Fruit fly (Drosophila melanogaster) whole organism, prepupa: ENCODE measurements around the gene ppk30.

Experiments used
- Blimp-1 ChIP-seq: fragments of 200-800 bp; sonication (Bioruptor generic); optimal IDR thresholded peaks from 3 replicates; lab custom pipeline; 2017; ENCODE audit warnings: missing biosample characterization, missing genetic modification characterization, mild to moderate bottlenecking, moderate library complexity, missing genetic modification reagents
- CG11294 ChIP-seq: fragments of 200-800 bp; sonication (Bioruptor generic); IDR thresholded peaks from 2 replicates; pipeline ENCODE4 v1.3.6; 2022; ENCODE audit warnings: missing biosample characterization, missing genetic modification characterization
- CG11902 ChIP-seq: fragments of 200-800 bp; sonication (Bioruptor generic); optimal IDR thresholded peaks from 3 replicates; lab custom pipeline; 2016; ENCODE audit warnings: missing biosample characterization, missing genetic modification characterization
- CG15336 ChIP-seq: fragments of 200-800 bp; sonication (Bioruptor generic); IDR thresholded peaks from 2 replicates; pipeline ENCODE4 v1.3.6; 2022; ENCODE audit warnings: missing biosample characterization, missing genetic modification characterization
- CG16779 ChIP-seq: fragments of 200-800 bp; sonication (Bioruptor generic); optimal IDR thresholded peaks from 3 replicates; lab custom pipeline; 2017; ENCODE audit warnings: missing biosample characterization, mild to moderate bottlenecking, missing genetic modification characterization
- CG3032 ChIP-seq: fragments of 200-800 bp; optimal IDR thresholded peaks from 2 replicates; lab custom pipeline; 2019; ENCODE audit warnings: missing biosample characterization, mild to moderate bottlenecking, missing genetic modification characterization, moderate library complexity
- CG31627 ChIP-seq: fragments of 200-800 bp; sonication (Bioruptor generic); optimal IDR thresholded peaks from 3 replicates; lab custom pipeline; 2016; ENCODE audit warnings: missing biosample characterization, missing genetic modification characterization
- CG32006 ChIP-seq: fragments of 200-800 bp; sonication (Bioruptor generic); optimal IDR thresholded peaks from 3 replicates; lab custom pipeline; 2017; ENCODE audit warnings: missing biosample characterization, mild to moderate bottlenecking, missing genetic modification characterization
- CG3919 ChIP-seq: fragments of 200-800 bp; sonication (Bioruptor generic); optimal IDR thresholded peaks from 3 replicates; lab custom pipeline; 2016; ENCODE audit warnings: missing biosample characterization, missing genetic modification characterization
- CG4318 ChIP-seq: fragments of 200-800 bp; sonication (Bioruptor generic); optimal IDR thresholded peaks from 3 replicates; lab custom pipeline; 2017; ENCODE audit warnings: missing biosample characterization, mild to moderate bottlenecking, missing genetic modification characterization
- CG7368 ChIP-seq: fragments of 200-800 bp; sonication (Bioruptor generic); optimal IDR thresholded peaks from 3 replicates; lab custom pipeline; 2016; ENCODE audit warnings: missing biosample characterization, missing genetic modification characterization
- CG8119 ChIP-seq: fragments of 200-800 bp; sonication (Bioruptor generic); IDR thresholded peaks from 3 replicates; pipeline ENCODE4 v1.3.6; 2022; ENCODE audit warnings: missing biosample characterization, missing genetic modification characterization
- CG8319 ChIP-seq: fragments of 200-800 bp; sonication (Bioruptor generic); optimal IDR thresholded peaks from 3 replicates; lab custom pipeline; 2016; ENCODE audit warnings: missing biosample characterization, missing genetic modification characterization
- CG8632 ChIP-seq: fragments of 200-800 bp; sonication (Bioruptor generic); optimal IDR thresholded peaks from 3 replicates; lab custom pipeline; 2016; ENCODE audit warnings: missing biosample characterization, missing genetic modification characterization
- CG9139 ChIP-seq: fragments of 200-800 bp; sonication (Bioruptor generic); optimal IDR thresholded peaks from 3 replicates; lab custom pipeline; 2017; ENCODE audit warnings: missing biosample characterization, mild to moderate bottlenecking, missing genetic modification characterization
- Eip78C ChIP-seq: fragments of 200-800 bp; sonication (Bioruptor generic); peaks from one replicate; lab custom pipeline; 2016; ENCODE audit warnings: missing biosample characterization, missing genetic modification characterization
- Ets96B ChIP-seq: fragments of 200-800 bp; optimal IDR thresholded peaks from 2 replicates; lab custom pipeline; 2019; ENCODE audit warnings: missing biosample characterization, mild to moderate bottlenecking, missing genetic modification characterization, moderate library complexity
- Gug ChIP-seq: fragments of 200-800 bp; sonication (Bioruptor generic); IDR thresholded peaks from 2 replicates; pipeline ENCODE4 v1.3.6; 2022; ENCODE audit warnings: missing biosample characterization, missing genetic modification characterization
- Hr38 ChIP-seq: sonication (Bioruptor generic); optimal IDR thresholded peaks from 2 replicates; lab custom pipeline; 2016; ENCODE audit warnings: missing biosample characterization, missing genetic modification characterization
- Hr39 ChIP-seq: fragments of 200-800 bp; sonication (Bioruptor generic); optimal IDR thresholded peaks from 2 replicates; lab custom pipeline; 2016; ENCODE audit warnings: missing biosample characterization, missing genetic modification characterization
- Met ChIP-seq: fragments of 200-800 bp; sonication (Bioruptor generic); optimal IDR thresholded peaks from 3 replicates; lab custom pipeline; 2016; ENCODE audit warnings: missing biosample characterization, missing genetic modification characterization
- OdsH ChIP-seq: fragments of 200-800 bp; sonication (Bioruptor generic); optimal IDR thresholded peaks from 3 replicates; lab custom pipeline; 2016; ENCODE audit warnings: missing biosample characterization, missing genetic modification characterization
- Smox ChIP-seq: fragments of 200-800 bp; sonication (Bioruptor generic); optimal IDR thresholded peaks from 3 replicates; lab custom pipeline; 2016; ENCODE audit warnings: missing biosample characterization, missing genetic modification characterization
- Sox102F ChIP-seq: fragments of 200-800 bp; sonication (Bioruptor generic); optimal IDR thresholded peaks from 2 replicates; lab custom pipeline; 2016; ENCODE audit warnings: missing biosample characterization, mild to moderate bottlenecking, missing genetic modification characterization
- Sox14 ChIP-seq: fragments of 200-800 bp; sonication (Bioruptor generic); optimal IDR thresholded peaks from 3 replicates; lab custom pipeline; 2016; ENCODE audit warnings: missing biosample characterization, missing genetic modification characterization
- Sox15 ChIP-seq: fragments of 200-800 bp; sonication (Bioruptor generic); optimal IDR thresholded peaks from 3 replicates; lab custom pipeline; 2016; ENCODE audit warnings: missing biosample characterization, missing genetic modification characterization
- acj6 ChIP-seq: fragments of 200-800 bp; sonication (Bioruptor generic); optimal IDR thresholded peaks from 3 replicates; lab custom pipeline; 2016; ENCODE audit warnings: missing biosample characterization, missing genetic modification characterization
- cyc ChIP-seq: fragments of 200-800 bp; sonication (Bioruptor generic); optimal IDR thresholded peaks from 3 replicates; lab custom pipeline; 2016; ENCODE audit warnings: missing biosample characterization, missing genetic modification characterization
- dsx ChIP-seq: fragments of 200-800 bp; optimal IDR thresholded peaks from 3 replicates; lab custom pipeline; 2019; ENCODE audit warnings: missing biosample characterization, mild to moderate bottlenecking, missing genetic modification characterization, moderate library complexity; ENCODE audit not compliant: poor library complexity, severe bottlenecking
- eg ChIP-seq: fragments of 200-800 bp; sonication (Bioruptor generic); IDR thresholded peaks from 3 replicates; pipeline ENCODE4 v1.3.6; 2022; ENCODE audit warnings: missing biosample characterization, missing genetic modification characterization
- esn ChIP-seq: fragments of 200-800 bp; sonication (Bioruptor generic); optimal IDR thresholded peaks from 2 replicates; lab custom pipeline; 2016; ENCODE audit warnings: missing biosample characterization, mild to moderate bottlenecking, missing genetic modification characterization, moderate library complexity
- fd59A ChIP-seq: fragments of 200-800 bp; sonication (Bioruptor generic); optimal IDR thresholded peaks from 2 replicates; lab custom pipeline; 2017; ENCODE audit warnings: missing biosample characterization, mild to moderate bottlenecking, missing genetic modification characterization, missing genetic modification reagents
- fkh ChIP-seq: fragments of 200-800 bp; sonication (Bioruptor generic); optimal IDR thresholded peaks from 3 replicates; lab custom pipeline; 2017; ENCODE audit warnings: missing biosample characterization, mild to moderate bottlenecking, missing genetic modification characterization, moderate library complexity
- lz ChIP-seq: fragments of 200-800 bp; sonication (Bioruptor generic); optimal IDR thresholded peaks from 3 replicates; lab custom pipeline; 2016; ENCODE audit warnings: missing biosample characterization, missing genetic modification characterization
- pdm3 ChIP-seq: fragments of 200-800 bp; sonication (Bioruptor generic); optimal IDR thresholded peaks from 3 replicates; lab custom pipeline; 2016; ENCODE audit warnings: missing biosample characterization, missing genetic modification characterization
- spab ChIP-seq: fragments of 200-800 bp; sonication (Bioruptor generic); optimal IDR thresholded peaks from 2 replicates; lab custom pipeline; 2017; ENCODE audit warnings: missing biosample characterization, mild to moderate bottlenecking, missing genetic modification characterization, missing genetic modification reagents
- svp ChIP-seq: fragments of 200-800 bp; sonication (Bioruptor generic); peaks from one replicate; lab custom pipeline; 2016; ENCODE audit warnings: missing biosample characterization, missing genetic modification characterization
- topi ChIP-seq: fragments of 200-800 bp; sonication (Bioruptor generic); optimal IDR thresholded peaks from 3 replicates; lab custom pipeline; 2016; ENCODE audit warnings: missing biosample characterization, missing genetic modification characterization

The ppk30 gene

dm6 chr3R:29699220-29699619, 30.3 kb downstream of the ppk30 start (continued):
- no peak for TF ChIP-seq acj6

- no peak for TF ChIP-seq CG32006 (GFP tag; lab: Kevin White, UChicago)
- no peak for TF ChIP-seq topi
- no peak for TF ChIP-seq fkh
- TF ChIP-seq svp (GFP tag; lab: Kevin White, UChicago): no peak
- no peak for TF ChIP-seq CG8632 (GFP tag; lab: Kevin White, UChicago)
- no peak for TF ChIP-seq lz
- TF ChIP-seq dsx: no peak
- TF ChIP-seq CG8319: no peak
- no peak for TF ChIP-seq CG8119 (GFP tag; lab: Robert Waterston, UW)
- TF ChIP-seq CG3032 (tag; lab: Kevin White, UChicago): no peak
- no peak for TF ChIP-seq fd59A
- TF ChIP-seq CG31627 (GFP tag; lab: Kevin White, UChicago): no peak
- no peak for TF ChIP-seq CG11902 (GFP tag; lab: Kevin White, UChicago)
- TF ChIP-seq Blimp-1 (GFP tag; lab: Kevin White, UChicago): no peak
Measured at dm6 chr3R:29701739-29702138, 32.8 kb downstream of the ppk30 start.

dm6 chr3R:29704557-29704956, 35.6 kb downstream of the ppk30 start:
- TF ChIP-seq CG3919 (GFP tag; lab: Kevin White, UChicago): peak; percentile 9
- TF ChIP-seq topi: peak; percentile 29
- peak; percentile 45 for TF ChIP-seq cyc (GFP tag; lab: Kevin White, UChicago)
- TF ChIP-seq Met (GFP tag; lab: Kevin White, UChicago): peak; percentile 40
- TF ChIP-seq Eip78C (GFP tag; lab: Kevin White, UChicago): no peak
- TF ChIP-seq lz: peak; percentile 27
- no peak for TF ChIP-seq CG4318 (GFP tag; lab: Kevin White, UChicago)

- no peak for TF ChIP-seq Eip78C (GFP tag; lab: Kevin White, UChicago)
Measured at dm6 chr3R:29705789-29706303, 36.9 kb downstream of the ppk30 start.

- no peak for TF ChIP-seq Hr38 (GFP tag; lab: Kevin White, UChicago)
- no peak for TF ChIP-seq fkh
- TF ChIP-seq esn (GFP tag; lab: Kevin White, UChicago): no peak
- TF ChIP-seq Gug (GFP tag; lab: Robert Waterston, UW): no peak
- no peak for TF ChIP-seq Sox14 (GFP tag; lab: Kevin White, UChicago)
- no peak for TF ChIP-seq svp (GFP tag; lab: Kevin White, UChicago)
- no peak for TF ChIP-seq CG31627 (GFP tag; lab: Kevin White, UChicago)
- no peak for TF ChIP-seq CG9139 (GFP tag; lab: Kevin White, UChicago)
- TF ChIP-seq CG8119 (GFP tag; lab: Robert Waterston, UW): no peak
- TF ChIP-seq cyc (GFP tag; lab: Kevin White, UChicago): no peak
- no peak for TF ChIP-seq Ets96B (tag; lab: Kevin White, UChicago)
- no peak for TF ChIP-seq Smox (GFP tag; lab: Kevin White, UChicago)
- TF ChIP-seq CG11294: no peak
- TF ChIP-seq OdsH: no peak
- TF ChIP-seq Sox15 (GFP tag; lab: Kevin White, UChicago): no peak
- TF ChIP-seq Hr39: no peak
- no peak for TF ChIP-seq CG16779 (tag; lab: Kevin White, UChicago)
- TF ChIP-seq CG15336 (GFP tag; lab: Robert Waterston, UW): no peak
- TF ChIP-seq fd59A: no peak
- TF ChIP-seq, all 60 proteins: peak for 0
Measured at dm6 chr3R:29707258-29707657, 38.3 kb downstream of the ppk30 start.

- peak; percentile 55 for TF ChIP-seq Sox14 (GFP tag; lab: Kevin White, UChicago)
- TF ChIP-seq CG7368 (GFP tag; lab: Kevin White, UChicago): no peak
- TF ChIP-seq Sox15 (GFP tag; lab: Kevin White, UChicago): no peak
- no peak for TF ChIP-seq spab (GFP tag; lab: Kevin White, UChicago)
- no peak for TF ChIP-seq dsx
- TF ChIP-seq svp (GFP tag; lab: Kevin White, UChicago): peak; percentile 4
- TF ChIP-seq eg (GFP tag; lab: Robert Waterston, UW): no peak
- no peak for TF ChIP-seq CG31627 (GFP tag; lab: Kevin White, UChicago)
- TF ChIP-seq Sox102F (GFP tag; lab: Kevin White, UChicago): no peak
- TF ChIP-seq CG32006 (GFP tag; lab: Kevin White, UChicago): no peak
- no peak for TF ChIP-seq CG8632 (GFP tag; lab: Kevin White, UChicago)
- TF ChIP-seq pdm3 (GFP tag; lab: Kevin White, UChicago): no peak
Measured at dm6 chr3R:29708322-29708721, 39.4 kb downstream of the ppk30 start.
